Fruit fly (Drosophila melanogaster) whole organism, embryonic: ENCODE results near the gene D.

Experiments
- Awh ChIP-seq: fragments of 200-800 bp; sonication (Bioruptor generic); IDR thresholded peaks from 2 replicates; pipeline ENCODE4, ENCODE4 v1.3.6; 2022; ENCODE audit warnings: missing biosample characterization, missing genetic modification characterization
- B-H2 ChIP-seq: fragments of 200-800 bp; sonication (Bioruptor generic); optimal IDR thresholded peaks from 2 replicates; lab custom pipeline; 2018; ENCODE audit warnings: missing biosample characterization, mild to moderate bottlenecking, missing genetic modification characterization
- Bgb ChIP-seq: fragments of 200-800 bp; sonication (Bioruptor generic); IDR thresholded peaks from 2 replicates; pipeline ENCODE4 v1.3.6; 2022; ENCODE audit warnings: missing biosample characterization, missing genetic modification characterization; ENCODE audit not compliant: partially characterized antibody
- BtbVII ChIP-seq: fragments of 200-800 bp; sonication (Bioruptor generic); optimal IDR thresholded peaks from 3 replicates; lab custom pipeline; 2017; ENCODE audit warnings: missing biosample characterization, mild to moderate bottlenecking, missing genetic modification characterization
- CG11504 ChIP-seq: fragments of 200-800 bp; sonication (Bioruptor generic); optimal IDR thresholded peaks from 3 replicates; lab custom pipeline; 2019; ENCODE audit warnings: missing biosample characterization, mild to moderate bottlenecking, missing genetic modification characterization, moderate library complexity
- CG15479 ChIP-seq: fragments of 200-800 bp; sonication (Bioruptor generic); optimal IDR thresholded peaks from 3 replicates; lab custom pipeline; 2019; ENCODE audit warnings: missing biosample characterization, mild to moderate bottlenecking, missing genetic modification characterization, moderate library complexity
- CG17359 ChIP-seq: fragments of 200-800 bp; sonication (Bioruptor generic); optimal IDR thresholded peaks from 3 replicates; lab custom pipeline; 2018; ENCODE audit warnings: missing biosample characterization, mild to moderate bottlenecking, missing genetic modification characterization, moderate library complexity
- CG2678 ChIP-seq: fragments of 200-800 bp; sonication (Bioruptor generic); optimal IDR thresholded peaks from 3 replicates; lab custom pipeline; 2019; ENCODE audit warnings: missing biosample characterization, mild to moderate bottlenecking, missing genetic modification characterization, moderate library complexity
- CG30431 ChIP-seq: fragments of 200-800 bp; sonication (Bioruptor generic); optimal IDR thresholded peaks from 2 replicates; lab custom pipeline; 2017; ENCODE audit warnings: missing biosample characterization, missing genetic modification characterization
- CG4707 ChIP-seq: fragments of 200-800 bp; sonication (Bioruptor generic); optimal IDR thresholded peaks from 2 replicates; lab custom pipeline; 2018; ENCODE audit warnings: missing biosample characterization, mild to moderate bottlenecking, missing genetic modification characterization, moderate library complexity
- CG4820 ChIP-seq: fragments of 200-800 bp; sonication (Bioruptor generic); optimal IDR thresholded peaks from 3 replicates; lab custom pipeline; 2016; ENCODE audit warnings: missing biosample characterization, missing genetic modification characterization
- CG6813 ChIP-seq: fragments of 200-800 bp; sonication (Bioruptor generic); optimal IDR thresholded peaks from 2 replicates; lab custom pipeline; 2017; ENCODE audit warnings: missing biosample characterization, missing genetic modification characterization, mild to moderate bottlenecking, moderate library complexity, missing genetic modification reagents
- CG8290 ChIP-seq, 3 experiments: fragments of 200-800 bp; sonication (Bioruptor generic); optimal IDR thresholded peaks; 2 replicates each; lab custom pipeline; 2016 to 2019; ENCODE audit warnings: missing biosample characterization in 3 of 3, missing genetic modification characterization in 3 of 3, mild to moderate bottlenecking in 2 of 3, moderate library complexity in 1 of 3
- CG9817 ChIP-seq: fragments of 200-800 bp; sonication (Bioruptor generic); optimal IDR thresholded peaks from 2 replicates; lab custom pipeline; 2018; ENCODE audit warnings: missing biosample characterization, mild to moderate bottlenecking, missing genetic modification characterization, moderate library complexity
- CHES-1-like ChIP-seq: fragments of 200-800 bp; sonication (Bioruptor generic); optimal IDR thresholded peaks from 2 replicates; lab custom pipeline; 2016; ENCODE audit warnings: missing biosample characterization, missing genetic modification characterization
- Dad ChIP-seq: fragments of 200-800 bp; sonication (Bioruptor generic); optimal IDR thresholded peaks from 3 replicates; lab custom pipeline; 2016; ENCODE audit warnings: missing biosample characterization, missing genetic modification characterization
- Dll ChIP-seq: fragments of 200-800 bp; sonication (Bioruptor generic); IDR thresholded peaks from 4 replicates; pipeline ENCODE4 v1.3.6; 2022; ENCODE audit warnings: missing biosample characterization, missing genetic modification characterization; ENCODE audit not compliant: partially characterized antibody
- Drgx ChIP-seq: fragments of 200-800 bp; sonication (Bioruptor generic); IDR thresholded peaks from 2 replicates; pipeline ENCODE4 v1.3.6; 2022; ENCODE audit warnings: missing biosample characterization, missing genetic modification characterization
- E2f1 ChIP-seq: fragments of 200-800 bp; sonication (Bioruptor generic); IDR thresholded peaks from 2 replicates; pipeline ENCODE4 v1.3.6; 2022; ENCODE audit warnings: missing biosample characterization, missing genetic modification characterization
- Fer2 ChIP-seq: fragments of 200-800 bp; sonication (Bioruptor generic); optimal IDR thresholded peaks from 2 replicates; lab custom pipeline; 2018; ENCODE audit warnings: missing biosample characterization, mild to moderate bottlenecking, missing genetic modification characterization, moderate library complexity
- H15 ChIP-seq: fragments of 200-800 bp; sonication (Bioruptor generic); IDR thresholded peaks from 3 replicates; pipeline ENCODE4 v1.3.6; 2022; ENCODE audit warnings: missing biosample characterization, missing genetic modification characterization
- HLH54F ChIP-seq: fragments of 200-800 bp; sonication (Bioruptor generic); optimal IDR thresholded peaks from 3 replicates; lab custom pipeline; 2016; ENCODE audit warnings: missing biosample characterization, missing genetic modification characterization
- Hey ChIP-seq: fragments of 200-800 bp; sonication (Bioruptor generic); optimal IDR thresholded peaks from 3 replicates; lab custom pipeline; 2018; ENCODE audit warnings: missing biosample characterization, mild to moderate bottlenecking, missing genetic modification characterization
- Hr3 ChIP-seq: fragments of 200-800 bp; sonication (Bioruptor generic); optimal IDR thresholded peaks from 3 replicates; lab custom pipeline; 2016; ENCODE audit warnings: missing biosample characterization, missing genetic modification characterization
- Hr39 ChIP-seq: fragments of >200 bp; optimal IDR thresholded peaks from 2 replicates; lab custom pipeline; 2017
- Jarid2 ChIP-seq: fragments of 200-800 bp; sonication (Bioruptor generic); optimal IDR thresholded peaks from 3 replicates; lab custom pipeline; 2017; ENCODE audit warnings: mild to moderate bottlenecking, missing biosample characterization, missing genetic modification reagents, missing genetic modification characterization
- Lpt ChIP-seq: fragments of >200 bp; optimal IDR thresholded peaks from 2 replicates; lab custom pipeline; 2018; ENCODE audit warnings: missing biosample characterization, missing genetic modification characterization
- Myb ChIP-seq: fragments of 200-800 bp; sonication (Bioruptor generic); optimal IDR thresholded peaks from 2 replicates; lab custom pipeline; 2016; ENCODE audit warnings: missing biosample characterization, missing genetic modification characterization
- Opbp ChIP-seq: fragments of 200-800 bp; sonication (Bioruptor generic); IDR thresholded peaks from 3 replicates; pipeline ENCODE4 v1.3.6; 2022; ENCODE audit warnings: missing biosample characterization, missing genetic modification characterization; ENCODE audit not compliant: partially characterized antibody
- PHDP ChIP-seq: fragments of 200-800 bp; sonication (Bioruptor generic); optimal IDR thresholded peaks from 3 replicates; lab custom pipeline; 2018; ENCODE audit warnings: missing biosample characterization, mild to moderate bottlenecking, missing genetic modification characterization, moderate library complexity
- Rfx ChIP-seq: fragments of 200-800 bp; sonication (Bioruptor generic); IDR thresholded peaks from 2 replicates; pipeline ENCODE4 v1.3.6; 2022; ENCODE audit warnings: missing biosample characterization, missing genetic modification characterization
- TFAM ChIP-seq: fragments of 200-800 bp; sonication (Bioruptor generic); optimal IDR thresholded peaks from 2 replicates; lab custom pipeline; 2017; ENCODE audit warnings: missing biosample characterization, missing genetic modification characterization, inconsistent platforms
- YL-1 ChIP-seq: fragments of 200-800 bp; sonication (Bioruptor generic); optimal IDR thresholded peaks from 3 replicates; lab custom pipeline; 2017; ENCODE audit warnings: missing biosample characterization, mild to moderate bottlenecking, missing genetic modification characterization
- caup ChIP-seq: fragments of 200-800 bp; sonication (Bioruptor generic); optimal IDR thresholded peaks from 3 replicates; lab custom pipeline; 2017; ENCODE audit warnings: missing biosample characterization, mild to moderate bottlenecking, missing genetic modification characterization, moderate library complexity; ENCODE audit not compliant: severe bottlenecking
- crc ChIP-seq: fragments of 200-800 bp; sonication (Bioruptor generic); optimal IDR thresholded peaks from 2 replicates; lab custom pipeline; 2016; ENCODE audit warnings: missing biosample characterization, missing genetic modification characterization
- crol ChIP-seq: fragments of 200-800 bp; sonication (Bioruptor generic); IDR thresholded peaks from 2 replicates; pipeline ENCODE4 v1.3.6; 2022; ENCODE audit warnings: missing biosample characterization, missing genetic modification characterization
- dpn ChIP-seq, 2 experiments: fragments of 200-800 bp; sonication (Bioruptor generic); optimal IDR thresholded peaks; 3 replicates each; lab custom pipeline; 2016; ENCODE audit warnings: missing biosample characterization in 2 of 2, missing genetic modification characterization in 2 of 2
- fu2 ChIP-seq: fragments of 200-800 bp; sonication (Bioruptor generic); optimal IDR thresholded peaks from 2 replicates; lab custom pipeline; 2016; ENCODE audit warnings: missing biosample characterization, missing genetic modification characterization
- gsb ChIP-seq: fragments of 200-800 bp; sonication (Bioruptor generic); IDR thresholded peaks from 2 replicates; pipeline ENCODE4 v1.3.6; 2022; ENCODE audit warnings: missing biosample characterization, missing genetic modification characterization
- gsb-n ChIP-seq: fragments of 200-800 bp; sonication (Bioruptor generic); optimal IDR thresholded peaks from 3 replicates; lab custom pipeline; 2018; ENCODE audit warnings: missing biosample characterization, mild to moderate bottlenecking, missing genetic modification characterization
- klu ChIP-seq: fragments of 200-800 bp; sonication (Bioruptor generic); IDR thresholded peaks from 2 replicates; pipeline ENCODE4 v1.3.6; 2022; ENCODE audit warnings: missing biosample characterization, missing genetic modification characterization
- knrl ChIP-seq: fragments of 200-800 bp; sonication (Bioruptor generic); IDR thresholded peaks from 3 replicates; pipeline ENCODE4 v1.3.6; 2022; ENCODE audit warnings: missing biosample characterization, missing genetic modification characterization; ENCODE audit not compliant: partially characterized antibody
- lola ChIP-seq, 3 experiments: fragments of >200 bp in 2 of 3; fragments of 200-800 bp in 1 of 3; sonication (Bioruptor generic) in 1 of 3; optimal IDR thresholded peaks; 2 replicates each; lab custom pipeline; 2017 to 2019; ENCODE audit warnings: missing biosample characterization in 3 of 3, missing genetic modification characterization in 3 of 3, mild to moderate bottlenecking in 1 of 3, moderate library complexity in 1 of 3
- mld ChIP-seq: fragments of 200-800 bp; sonication (Bioruptor generic); IDR thresholded peaks from 3 replicates; pipeline ENCODE4 v1.3.6; 2022; ENCODE audit warnings: missing biosample characterization, missing genetic modification characterization; ENCODE audit not compliant: partially characterized antibody
- nerfin-1 ChIP-seq: fragments of 200-800 bp; sonication (Bioruptor generic); optimal IDR thresholded peaks from 3 replicates; lab custom pipeline; 2019; ENCODE audit warnings: missing biosample characterization, mild to moderate bottlenecking, missing genetic modification characterization, moderate library complexity
- pb ChIP-seq: fragments of 200-800 bp; sonication (Bioruptor generic); optimal IDR thresholded peaks from 3 replicates; lab custom pipeline; 2016; ENCODE audit warnings: missing biosample characterization, missing genetic modification characterization
- peb ChIP-seq: fragments of 200-800 bp; sonication (Bioruptor generic); IDR thresholded peaks from 2 replicates; pipeline ENCODE4 v1.3.6; 2022; ENCODE audit warnings: missing biosample characterization, missing genetic modification characterization
- prd ChIP-seq, 3 experiments: fragments of >200 bp in 2 of 3; fragments of 200-800 bp in 1 of 3; sonication (Bioruptor generic) in 1 of 3; optimal IDR thresholded peaks in 2 of 3; IDR thresholded peaks in 1 of 3; 2 replicates in 2 of 3; 3 replicates in 1 of 3; pipeline versions ENCODE4 v1.3.6 to Lab custom; 2017 to 2022; ENCODE audit warnings: missing biosample characterization in 1 of 3, missing genetic modification characterization in 1 of 3
- zfh1 ChIP-seq: fragments of 200-800 bp; sonication (Bioruptor generic); IDR thresholded peaks from 3 replicates; pipeline ENCODE4 v1.3.6; 2022; ENCODE audit warnings: missing biosample characterization, missing genetic modification characterization

Gene D

dm6 chr3L:14217677-14218254, 39.3 kb upstream of the D start, which contains the start of gene CG7768 (continued):
- peak; percentile 48 for TF ChIP-seq CHES-1-like (GFP tag; lab: Kevin White, UChicago)
- peak; percentile 36 for TF ChIP-seq fu2 (GFP tag; lab: Kevin White, UChicago)
- no peak for TF ChIP-seq Opbp
- peak; percentile 39 for TF ChIP-seq crc (GFP tag; lab: Kevin White, UChicago)
- peak; percentile 65 for TF ChIP-seq Fer2 (tag; lab: Kevin White, UChicago)
- no peak for TF ChIP-seq Lpt
- no peak for TF ChIP-seq Awh (GFP tag; lab: Robert Waterston, UW)
- no peak for TF ChIP-seq Hr39
- peak; percentile 79 for TF ChIP-seq BtbVII (GFP tag; lab: Kevin White, UChicago)
- peak; percentile 87 for TF ChIP-seq caup (GFP tag; lab: Kevin White, UChicago)
- no peak for TF ChIP-seq Bgb (GFP tag; lab: Robert Waterston, UW)
- peak; percentile 46 for TF ChIP-seq Jarid2 (GFP tag; lab: Kevin White, UChicago)
- TF ChIP-seq YL-1 (GFP tag; lab: Kevin White, UChicago), result no peak
- no peak for TF ChIP-seq CG30431
- no peak for TF ChIP-seq lola (GFP tag; optimal IDR thresholded peaks at IDR 0.05; lab: Kevin White, UChicago)
- peak; percentile 14 for TF ChIP-seq Myb (GFP tag; lab: Kevin White, UChicago)
- peak; percentile 51; the same call in 1 of the 2 replicates for TF ChIP-seq Rfx (GFP tag; lab: Robert Waterston, UW)
- TF ChIP-seq CG4820 (GFP tag; lab: Kevin White, UChicago), result no peak
- TF ChIP-seq dpn (GFP tag; optimal IDR thresholded peaks at IDR 0.05; lab: Kevin White, UChicago), result peak; percentile 4 to 42
- peak; percentile 58 for TF ChIP-seq CG11504 (tag; lab: Kevin White, UChicago)
- no peak for TF ChIP-seq klu (GFP tag; lab: Robert Waterston, UW)
- peak; percentile 79 for TF ChIP-seq CG6813 (GFP tag; lab: Kevin White, UChicago)
- TF ChIP-seq H15, result no peak
- no peak for TF ChIP-seq prd (optimal IDR thresholded peaks at IDR 0.05; lab: Kevin White, UChicago)
- no peak; the same call in 2 of the 3 replicates for TF ChIP-seq prd (GFP tag; IDR thresholded peaks at IDR 0.05; lab: Robert Waterston, UW)
- no peak for TF ChIP-seq Dad (GFP tag; lab: Kevin White, UChicago)
- peak; percentile 19 for TF ChIP-seq Hey (tag; lab: Kevin White, UChicago)
- no peak for TF ChIP-seq Dll (GFP tag; lab: Robert Waterston, UW)
- no peak for TF ChIP-seq peb (GFP tag; lab: Robert Waterston, UW)
- TF ChIP-seq crol, result no peak
- TF ChIP-seq mld (GFP tag; lab: Robert Waterston, UW), result no peak
- peak; percentile 13 for TF ChIP-seq HLH54F
- TF ChIP-seq zfh1, result no peak
- no peak for TF ChIP-seq CG4707 (GFP tag; lab: Kevin White, UChicago)
- TF ChIP-seq gsb (GFP tag; lab: Robert Waterston, UW), result no peak
- TF ChIP-seq nerfin-1 (tag; lab: Kevin White, UChicago), result no peak
- no peak for TF ChIP-seq Drgx
- no peak for TF ChIP-seq knrl (GFP tag; lab: Robert Waterston, UW)
- peak; percentile 50 for TF ChIP-seq CG17359 (tag; lab: Kevin White, UChicago)
- peak; percentile 68 for TF ChIP-seq B-H2
- TF ChIP-seq Hr3 (GFP tag; lab: Kevin White, UChicago), result no peak
- TF ChIP-seq CG15479 (GFP tag; lab: Kevin White, UChicago), result no peak
- TF ChIP-seq CG2678 (tag; lab: Kevin White, UChicago), result peak; percentile 79
- TF ChIP-seq TFAM, result no peak
- TF ChIP-seq PHDP (tag; lab: Kevin White, UChicago), result peak; percentile 71
- TF ChIP-seq pb (GFP tag; lab: Kevin White, UChicago), result no peak
- TF ChIP-seq E2f1 (GFP tag; lab: Robert Waterston, UW), result no peak
- no peak for TF ChIP-seq CG8290 (GFP tag; optimal IDR thresholded peaks at IDR 0.05; lab: Kevin White, UChicago)
- peak in 1 of 2 experiments; percentile 88 for TF ChIP-seq CG8290 (tag; optimal IDR thresholded peaks at IDR 0.05; lab: Kevin White, UChicago)
- peak; percentile 62 for TF ChIP-seq CG9817
- no peak for TF ChIP-seq gsb-n (tag; lab: Kevin White, UChicago)
